Worm (Caenorhabditis elegans) whole organism, L4 larva: ENCODE measurements around the gene nemp-1.

Experiments used
- F37D6.2 ChIP-seq: sonication (generic microtip); optimal IDR thresholded peaks from 2 replicates; lab custom pipeline; 2016; ENCODE audit warnings: mild to moderate bottlenecking, missing genetic modification characterization, missing compliant biosample characterization
- T20F7.1 ChIP-seq: fragments of 200-800 bp; sonication (Bioruptor generic); optimal IDR thresholded peaks from 2 replicates; lab custom pipeline; 2018; ENCODE audit warnings: mild to moderate bottlenecking, missing genetic modification characterization, missing compliant biosample characterization
- T26A8.4 ChIP-seq: fragments of 200-800 bp; sonication (Bioruptor generic); IDR thresholded peaks from 2 replicates; pipeline ENCODE4 v1.3.6; 2022; ENCODE audit warnings: missing genetic modification characterization, missing compliant biosample characterization
- Y75B8A.6 ChIP-seq: fragments of 200-800 bp; sonication (Bioruptor generic); IDR thresholded peaks from 2 replicates; pipeline ENCODE4 v1.3.6; 2022; ENCODE audit warnings: missing genetic modification reagents, missing genetic modification characterization, missing compliant biosample characterization
- ZK337.2 ChIP-seq: fragments of 200-800 bp; sonication (Bioruptor generic); IDR thresholded peaks from 2 replicates; pipeline ENCODE4 v1.3.6; 2022; ENCODE audit warnings: missing genetic modification reagents, missing genetic modification characterization, missing compliant biosample characterization
- aha-1 ChIP-seq: fragments of 150-350 bp; peaks from one replicate; lab custom pipeline; 2014; ENCODE audit warnings: missing biosample characterization, missing genetic modification characterization
- aly-2 ChIP-seq: sonication (generic microtip); optimal IDR thresholded peaks from 2 replicates; lab custom pipeline; 2018; ENCODE audit warnings: missing biosample characterization, missing genetic modification characterization
- arid-1 ChIP-seq: fragments of 200-800 bp; sonication (Bioruptor generic); conservative IDR thresholded peaks from 2 replicates; pipeline ENCODE4 v1.3.6; 2022; ENCODE audit warnings: missing genetic modification reagents, missing genetic modification characterization, missing compliant biosample characterization
- ceh-62 ChIP-seq: sonication (generic microtip); optimal IDR thresholded peaks from 2 replicates; lab custom pipeline; 2017; ENCODE audit warnings: missing biosample characterization, missing genetic modification characterization
- ces-1 ChIP-seq: fragments of 150-350 bp; sonication (generic microtip); optimal IDR thresholded peaks from 4 replicates; lab custom pipeline; 2014; ENCODE audit warnings: missing biosample characterization, missing genetic modification reagents, missing genetic modification characterization
- ctbp-1 ChIP-seq: fragments of 200-800 bp; sonication (Bioruptor generic); IDR thresholded peaks from 2 replicates; pipeline ENCODE4 v1.3.6; 2022; ENCODE audit warnings: missing genetic modification reagents, missing genetic modification characterization, missing compliant biosample characterization
- daf-16 ChIP-seq, 3 experiments: sonication (generic microtip); optimal IDR thresholded peaks; 2 replicates each; lab custom pipeline; 2016 to 2017; ENCODE audit warnings: missing genetic modification characterization in 3 of 3, missing genetic modification reagents in 3 of 3, mild to moderate bottlenecking in 2 of 3, missing compliant biosample characterization in 2 of 3, missing biosample characterization in 1 of 3, moderate library complexity in 1 of 3
- daf-19 ChIP-seq: fragments of 200-800 bp; sonication (Bioruptor generic); conservative IDR thresholded peaks from 2 replicates; pipeline ENCODE4 v1.3.6; 2022; ENCODE audit warnings: missing genetic modification characterization, missing compliant biosample characterization
- dpl-1 ChIP-seq: fragments of 150-350 bp; optimal IDR thresholded peaks from 2 replicates; lab custom pipeline; 2014; ENCODE audit warnings: missing biosample characterization, missing genetic modification reagents, missing genetic modification characterization
- fos-1 ChIP-seq: fragments of 150-350 bp; optimal IDR thresholded peaks from 2 replicates; lab custom pipeline; 2014; ENCODE audit warnings: missing biosample characterization, missing genetic modification characterization
- gei-8 ChIP-seq: fragments of 200-800 bp; sonication (Bioruptor generic); optimal IDR thresholded peaks from 2 replicates; lab custom pipeline; 2018; ENCODE audit warnings: mild to moderate bottlenecking, missing genetic modification characterization, missing compliant biosample characterization
- lin-15B ChIP-seq: fragments of 150-350 bp; sonication (generic microtip); optimal IDR thresholded peaks from 3 replicates; lab custom pipeline; 2014; ENCODE audit warnings: missing biosample characterization, missing genetic modification characterization
- lin-38 ChIP-seq: fragments of 200-800 bp; sonication (Bioruptor generic); IDR thresholded peaks from 2 replicates; pipeline ENCODE4 v1.3.6; 2022; ENCODE audit warnings: missing genetic modification reagents, missing genetic modification characterization, missing compliant biosample characterization
- lsy-2 ChIP-seq, 2 experiments: fragments of 150-350 bp in 1 of 2; sonication (generic microtip) in 1 of 2; optimal IDR thresholded peaks; 2 replicates each; lab custom pipeline; 2014 to 2017; ENCODE audit warnings: missing biosample characterization in 2 of 2, missing genetic modification characterization in 2 of 2
- madf-9 ChIP-seq: fragments of 200-800 bp; sonication (Bioruptor generic); conservative IDR thresholded peaks from 2 replicates; pipeline ENCODE4 v1.3.6; 2022; ENCODE audit warnings: missing genetic modification reagents, missing genetic modification characterization, missing compliant biosample characterization
- mdt-29 ChIP-seq: fragments of 200-800 bp; sonication (Bioruptor generic); IDR thresholded peaks from 2 replicates; pipeline ENCODE4 v1.3.6; 2022; ENCODE audit warnings: missing genetic modification reagents, missing genetic modification characterization, missing compliant biosample characterization
- nhr-10 ChIP-seq: fragments of 150-350 bp; optimal IDR thresholded peaks from 2 replicates; lab custom pipeline; 2014; ENCODE audit warnings: missing biosample characterization, missing genetic modification characterization
- nhr-102 ChIP-seq: sonication (generic microtip); optimal IDR thresholded peaks from 2 replicates; lab custom pipeline; 2016; ENCODE audit warnings: mild to moderate bottlenecking, missing genetic modification characterization, moderate library complexity, missing compliant biosample characterization
- nhr-25 ChIP-seq: sonication (generic microtip); optimal IDR thresholded peaks from 2 replicates; lab custom pipeline; 2017; ENCODE audit warnings: missing genetic modification characterization, mild to moderate bottlenecking, missing compliant biosample characterization, antibody characterized with exemption, moderate library complexity, borderline replicate concordance; ENCODE audit not compliant: insufficient read depth
- nhr-28 ChIP-seq: fragments of 150-350 bp; optimal IDR thresholded peaks from 2 replicates; lab custom pipeline; 2014; ENCODE audit warnings: missing biosample characterization, missing genetic modification characterization
- nhr-42 ChIP-seq: fragments of 200-800 bp; sonication (Bioruptor generic); IDR thresholded peaks from 2 replicates; pipeline ENCODE4 v1.3.6; 2022; ENCODE audit warnings: missing genetic modification characterization, missing compliant biosample characterization
- nhr-48 ChIP-seq: sonication (generic microtip); optimal IDR thresholded peaks from 2 replicates; lab custom pipeline; 2016; ENCODE audit warnings: mild to moderate bottlenecking, missing genetic modification characterization, missing compliant biosample characterization
- nhr-6 ChIP-seq: fragments of 150-350 bp; optimal IDR thresholded peaks from 2 replicates; lab custom pipeline; 2014; ENCODE audit warnings: missing biosample characterization, missing genetic modification characterization
- php-3 ChIP-seq: fragments of 200-800 bp; sonication (Bioruptor generic); IDR thresholded peaks from 2 replicates; pipeline ENCODE4 v1.3.6; 2022; ENCODE audit warnings: missing genetic modification reagents, missing genetic modification characterization, missing compliant biosample characterization
- pqm-1 ChIP-seq: sonication (generic microtip); optimal IDR thresholded peaks from 2 replicates; lab custom pipeline; 2017; ENCODE audit warnings: missing biosample characterization, missing genetic modification characterization
- rbr-2 ChIP-seq: sonication (generic microtip); optimal IDR thresholded peaks from 2 replicates; lab custom pipeline; 2016; ENCODE audit warnings: missing genotype, missing genetic modification characterization, missing compliant biosample characterization
- set-16 ChIP-seq: fragments of 200-800 bp; sonication (Bioruptor generic); IDR thresholded peaks from 2 replicates; pipeline ENCODE4 v1.3.6; 2022; ENCODE audit warnings: missing genetic modification reagents, missing genetic modification characterization, missing compliant biosample characterization
- skn-1 ChIP-seq: fragments of 150-350 bp; optimal IDR thresholded peaks from 2 replicates; lab custom pipeline; 2014; ENCODE audit warnings: missing biosample characterization, missing genetic modification characterization
- spr-1 ChIP-seq: sonication (generic microtip); optimal IDR thresholded peaks from 2 replicates; lab custom pipeline; 2016; ENCODE audit warnings: mild to moderate bottlenecking, missing genetic modification characterization, missing compliant biosample characterization
- spr-3 ChIP-seq: fragments of 200-800 bp; sonication (Bioruptor generic); optimal IDR thresholded peaks from 2 replicates; lab custom pipeline; 2018; ENCODE audit warnings: mild to moderate bottlenecking, missing genetic modification characterization, missing compliant biosample characterization
- unc-62 ChIP-seq, 3 experiments: fragments of 150-350 bp in 1 of 3; sonication (generic microtip); optimal IDR thresholded peaks in 2 of 3; peaks in 1 of 3; 1 replicate in 1 of 3; 2 replicates in 2 of 3; lab custom pipeline; 2014 to 2017; ENCODE audit warnings: missing biosample characterization in 3 of 3, missing genetic modification characterization in 3 of 3, missing genetic modification reagents in 3 of 3, missing genotype in 1 of 3
- vab-7 ChIP-seq: fragments of 200-800 bp; sonication (Bioruptor generic); IDR thresholded peaks from 2 replicates; pipeline ENCODE4 v1.3.6; 2022; ENCODE audit warnings: missing genetic modification reagents, missing genetic modification characterization, missing compliant biosample characterization
- zag-1 ChIP-seq: fragments of 150-350 bp; optimal IDR thresholded peaks from 2 replicates; lab custom pipeline; 2014; ENCODE audit warnings: missing biosample characterization, missing genetic modification characterization
- zfp-3 ChIP-seq: fragments of 200-800 bp; sonication (Bioruptor generic); conservative IDR thresholded peaks from 2 replicates; pipeline ENCODE4 v1.3.6; 2022; ENCODE audit warnings: missing genetic modification reagents, missing genetic modification characterization, missing compliant biosample characterization

Gene nemp-1

DNA sequence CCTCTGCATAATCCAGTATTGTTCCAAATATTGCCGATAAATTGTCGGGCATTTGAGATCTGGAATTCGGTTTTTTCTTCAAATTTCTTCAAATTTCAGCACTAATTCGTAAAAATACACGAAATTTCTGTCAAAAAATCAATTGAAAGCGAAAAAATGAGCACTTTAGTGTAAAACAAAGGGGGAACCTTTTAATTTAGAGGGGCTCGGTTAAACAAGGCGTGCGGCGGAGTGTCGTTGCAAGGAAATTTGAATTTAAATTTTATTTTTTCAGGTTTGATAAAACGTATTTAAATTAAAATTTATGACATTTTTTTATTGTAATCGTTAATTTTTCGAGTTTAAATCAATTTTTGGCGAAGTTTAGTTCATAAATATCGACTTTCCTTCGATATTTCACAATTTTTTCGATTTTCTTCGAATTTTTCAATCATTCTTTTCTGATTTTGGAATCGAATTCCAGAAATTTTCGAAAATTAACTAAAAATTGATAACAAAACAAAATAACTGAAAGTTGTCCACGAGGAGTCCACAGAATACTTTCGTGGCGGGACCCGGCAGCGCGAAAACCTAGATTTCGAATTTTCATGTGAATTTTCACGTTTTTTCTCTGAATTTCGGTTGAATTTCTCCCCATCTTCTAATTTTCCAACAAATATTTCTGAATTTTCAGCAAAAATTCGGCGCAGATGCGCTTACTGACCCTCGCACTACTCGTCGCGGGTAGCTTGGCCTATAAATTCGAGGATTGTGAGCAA lies at the start of gene nemp-1, which contains the start of gene magu-1:
Gene nemp-1 (plus strand): TSS at position 674 of the 758 bp plus-strand sequence.
Gene magu-1 (minus strand): TSS at position 59 of the 758 bp plus-strand sequence.
- TF ChIP-seq dpl-1 (GFP tag; lab: Kevin White, UChicago): peak; percentile 41
- TF ChIP-seq php-3 (GFP tag; lab: Robert Waterston, UW): no peak
- TF ChIP-seq T20F7.1 (GFP tag; lab: Kevin White, UChicago): peak; percentile 93
- no peak for TF ChIP-seq pqm-1 (tag; lab: Kevin White, UChicago)
- no peak for TF ChIP-seq arid-1 (GFP tag; lab: Robert Waterston, UW)

ce11 chrIII:422553-422952 lies 49.6 kb upstream of the nemp-1 start:
- TF ChIP-seq lin-15B (tag; lab: Kevin White, UChicago) (no peak), nhr-102 (tag; lab: Kevin White, UChicago) (no peak), ceh-62 (tag; lab: Kevin White, UChicago) (no peak), pqm-1 (tag; lab: Kevin White, UChicago) (peak; percentile 27), daf-16 (GFP tag; optimal IDR thresholded peaks at IDR 0.05; lab: Kevin White, UChicago) (no peak), daf-16 (tag; optimal IDR thresholded peaks at IDR 0.05; lab: Kevin White, UChicago) (peak; percentile 47), ctbp-1 (GFP tag; lab: Robert Waterston, UW) (no peak), ces-1 (no peak), T26A8.4 (GFP tag; lab: Robert Waterston, UW) (no peak), aha-1 (tag; lab: Kevin White, UChicago) (peak; percentile 44), lin-38 (no peak), spr-1 (tag; lab: Kevin White, UChicago) (no peak), fos-1 (tag; lab: Kevin White, UChicago) (no peak), php-3 (GFP tag; lab: Robert Waterston, UW) (no peak), nhr-48 (tag; lab: Kevin White, UChicago) (no peak), nhr-28 (tag; lab: Kevin White, UChicago) (peak; percentile 53), skn-1 (tag; lab: Kevin White, UChicago) (no peak), nhr-10 (tag; lab: Kevin White, UChicago) (no peak), vab-7 (GFP tag; lab: Robert Waterston, UW) (no peak)

DNA sequence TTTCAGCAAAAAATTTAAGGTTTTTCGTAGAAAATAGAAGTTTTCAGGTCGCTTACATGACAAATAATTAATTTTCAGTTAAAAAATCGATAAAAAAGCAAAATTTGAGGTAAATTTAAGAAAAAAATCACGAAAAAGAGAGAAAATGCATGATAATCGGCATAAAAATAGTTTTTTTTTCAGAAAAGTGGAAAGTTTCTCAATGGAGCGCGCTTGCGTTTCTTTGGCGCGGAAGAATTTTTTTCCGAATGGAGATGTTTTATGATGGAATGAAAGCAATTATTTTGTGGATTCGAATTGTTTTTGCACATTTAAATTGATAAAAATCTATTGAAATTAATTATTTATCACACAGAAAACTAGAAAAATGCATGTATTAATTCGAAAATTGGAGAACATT lies 48.2 kb upstream of the nemp-1 start:
- TF ChIP-seq arid-1 (GFP tag; lab: Robert Waterston, UW) (no peak), zfp-3 (GFP tag; lab: Robert Waterston, UW) (no peak), madf-9 (GFP tag; lab: Robert Waterston, UW) (no peak), dpl-1 (GFP tag; lab: Kevin White, UChicago) (peak; percentile 44), lin-38 (peak; percentile 79)

ce11 chrIII:429038-429437 lies 43.1 kb upstream of the nemp-1 start, which contains the start of gene cec-8:
Gene cec-8 (plus strand): TSS chrIII:429338.
- TF ChIP-seq T26A8.4 (GFP tag; lab: Robert Waterston, UW) (no peak), gei-8 (GFP tag; lab: Kevin White, UChicago) (no peak)

- no peak for TF ChIP-seq nhr-42 (GFP tag; lab: Robert Waterston, UW)
- TF ChIP-seq gei-8 (GFP tag; lab: Kevin White, UChicago): no peak
- TF ChIP-seq ceh-62 (tag; lab: Kevin White, UChicago): no peak
- peak; percentile 4 to 60 for TF ChIP-seq lsy-2 (tag; optimal IDR thresholded peaks at IDR 0.05; lab: Kevin White, UChicago)
- TF ChIP-seq nhr-25 (tag; lab: Kevin White, UChicago): peak; percentile 75
- no peak for TF ChIP-seq daf-19
- peak; percentile 18 for TF ChIP-seq dpl-1 (GFP tag; lab: Kevin White, UChicago)
- no peak for TF ChIP-seq aly-2 (tag; lab: Kevin White, UChicago)
- peak; percentile 18 for TF ChIP-seq spr-3 (GFP tag; lab: Kevin White, UChicago)
- TF ChIP-seq mdt-29 (GFP tag; lab: Robert Waterston, UW): no peak
- TF ChIP-seq ZK337.2 (GFP tag; lab: Robert Waterston, UW): no peak
- peak; percentile 48 for TF ChIP-seq nhr-6 (tag; lab: Kevin White, UChicago)
- TF ChIP-seq nhr-102 (tag; lab: Kevin White, UChicago): peak; percentile 25
- TF ChIP-seq set-16 (GFP tag; lab: Robert Waterston, UW): peak; percentile 92
- TF ChIP-seq daf-16 (GFP tag; optimal IDR thresholded peaks at IDR 0.05; lab: Kevin White, UChicago): no peak
- TF ChIP-seq daf-16 (tag; optimal IDR thresholded peaks at IDR 0.05; lab: Kevin White, UChicago): peak; percentile 49
- no peak for TF ChIP-seq zag-1 (tag; lab: Kevin White, UChicago)
- peak in 1 of 2 experiments; percentile 98 for TF ChIP-seq unc-62 (GFP tag; optimal IDR thresholded peaks at IDR 0.05 in 1 of 2; lab: Kevin White, UChicago)
- TF ChIP-seq unc-62 (tag; optimal IDR thresholded peaks at IDR 0.05; lab: Kevin White, UChicago): no peak
- no peak for TF ChIP-seq Y75B8A.6
- peak; percentile 71; the same call in 1 of the 2 replicates for TF ChIP-seq T26A8.4 (GFP tag; lab: Robert Waterston, UW)
- peak; percentile 60 for TF ChIP-seq rbr-2 (tag; lab: Kevin White, UChicago)
- no peak for TF ChIP-seq F37D6.2 (tag; lab: Kevin White, UChicago)
Observed at ce11 chrIII:432988-433387, 39.1 kb upstream of the nemp-1 start.
